Fruit fly (Drosophila melanogaster): ENCODE data around the gene Bdbt.

- TF ChIP-seq EcR (GFP tag; optimal IDR thresholded peaks at IDR 0.05) (no peak), psq (optimal IDR thresholded peaks at IDR 0.05) (no peak), pan (optimal IDR thresholded peaks at IDR 0.05) (no peak)
Observed at dm6 chr3R:21126673-21127284, 8.1 kb upstream of the Bdbt start.
